Worm (Caenorhabditis elegans): Measurements from ENCODE around the gene F41G3.6.

F41G3.6 gene

DNA sequence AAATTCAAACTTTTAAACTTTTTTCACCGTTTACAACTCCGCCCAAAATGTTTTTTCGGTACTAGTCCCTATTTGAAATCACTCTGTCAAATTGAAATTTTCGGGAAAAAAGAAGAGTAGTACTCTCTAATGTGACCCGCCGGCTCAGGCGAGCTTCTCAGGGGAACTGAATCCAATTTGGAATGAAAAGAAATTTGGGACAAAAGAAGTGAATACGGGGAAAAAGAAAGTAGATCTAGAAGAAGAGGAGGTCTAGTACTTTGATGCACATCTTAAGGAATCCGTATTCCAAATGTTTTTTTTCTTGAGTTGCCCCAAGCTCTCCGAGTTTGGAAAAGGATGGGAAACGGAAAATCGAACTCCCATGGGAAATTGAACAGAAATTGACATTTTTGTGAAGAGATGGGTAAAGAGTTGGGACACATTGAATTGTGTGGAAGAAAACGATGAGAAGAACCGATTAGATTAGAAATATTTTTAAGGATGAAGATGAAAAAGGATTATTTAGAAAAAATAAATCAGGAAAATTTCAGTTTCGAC lies 36.1 kb upstream of the F41G3.6 start:
- TF ChIP-seq nhr-76 (tag; optimal IDR thresholded peaks at IDR 0.05) (no peak), ces-1 (GFP tag; optimal IDR thresholded peaks at IDR 0.05) (peak; percentile 82), lin-32 (GFP tag; optimal IDR thresholded peaks at IDR 0.05) (no peak), sem-2 (GFP tag; optimal IDR thresholded peaks at IDR 0.05) (no peak)

DNA sequence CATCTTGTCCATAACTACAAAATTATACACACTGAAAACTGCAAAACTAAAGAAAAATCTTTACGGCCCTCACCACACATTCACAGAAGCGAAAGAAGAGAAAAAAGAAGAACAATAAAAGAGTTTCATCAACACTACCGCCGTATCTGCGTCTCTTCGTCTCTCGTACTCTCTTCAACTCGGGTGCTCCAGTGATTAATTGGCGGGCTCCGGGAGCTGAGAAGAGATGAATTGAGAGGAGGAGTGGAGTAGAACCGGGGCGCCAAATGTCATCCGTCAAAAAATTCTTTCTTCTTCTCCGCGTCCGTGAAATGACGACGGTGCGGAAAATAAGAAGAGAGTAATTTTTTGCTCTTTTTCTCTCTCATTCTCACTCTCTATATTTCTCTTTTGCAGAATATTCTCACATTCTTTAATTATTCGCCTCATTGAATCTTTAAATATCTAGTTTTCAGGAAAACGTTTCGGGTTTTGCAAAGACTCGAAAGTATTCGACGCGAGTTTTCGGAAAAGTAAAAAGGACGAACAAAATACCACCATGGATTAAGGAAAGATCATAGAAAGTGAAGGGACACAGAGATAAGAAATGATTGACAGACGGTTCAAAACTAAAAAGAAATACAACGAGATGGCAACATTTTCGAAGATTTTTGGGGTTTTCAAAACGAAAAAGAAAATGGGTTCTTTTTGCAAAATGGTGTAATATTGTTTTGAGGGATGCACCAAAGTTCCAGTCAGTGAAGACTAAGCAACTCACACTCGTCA lies 35.0 kb upstream of the F41G3.6 start:
- TF ChIP-seq unc-120 (tag; optimal IDR thresholded peaks at IDR 0.05; ENCODE audit: poor library complexity, severe bottlenecking) = peak; percentile 34
- peak; percentile 49 for TF ChIP-seq ces-1 (GFP tag; optimal IDR thresholded peaks at IDR 0.05)
- peak; percentile 50 for TF ChIP-seq unc-62 (GFP tag; optimal IDR thresholded peaks at IDR 0.05)
- peak; percentile 61 for TF ChIP-seq hlh-1 (tag; optimal IDR thresholded peaks at IDR 0.05)
- no peak for TF ChIP-seq nhr-2 (tag; optimal IDR thresholded peaks at IDR 0.05)

DNA sequence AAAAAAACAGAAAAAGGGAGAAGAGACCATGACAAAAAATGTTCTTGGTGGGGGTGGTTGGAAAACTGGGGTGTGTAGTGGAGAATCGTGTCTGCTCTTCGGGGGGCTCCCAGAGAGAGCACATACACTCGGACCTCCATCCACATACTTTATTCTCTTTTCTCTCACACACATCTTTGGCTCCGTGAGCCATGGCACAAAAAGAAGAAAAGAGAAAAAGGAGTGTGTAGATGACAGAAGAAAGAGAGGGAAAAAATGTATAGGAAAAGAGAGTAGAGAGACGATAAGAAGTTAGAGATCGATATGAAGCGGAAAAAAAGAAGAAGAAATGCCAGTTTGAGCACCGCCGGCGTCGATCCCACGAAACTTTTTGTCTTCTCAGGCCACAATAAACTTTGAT lies 33.7 kb upstream of the F41G3.6 start:
- TF ChIP-seq mab-5 (tag; optimal IDR thresholded peaks at IDR 0.05) (no peak), sem-2 (GFP tag; optimal IDR thresholded peaks at IDR 0.05) (no peak), unc-62 (GFP tag; optimal IDR thresholded peaks at IDR 0.05) (peak; percentile 21), ces-1 (GFP tag; optimal IDR thresholded peaks at IDR 0.05) (no peak), cnd-1 (tag; optimal IDR thresholded peaks at IDR 0.05) (no peak), unc-120 (tag; optimal IDR thresholded peaks at IDR 0.05; ENCODE audit: poor library complexity, severe bottlenecking) (peak; percentile 90)

DNA sequence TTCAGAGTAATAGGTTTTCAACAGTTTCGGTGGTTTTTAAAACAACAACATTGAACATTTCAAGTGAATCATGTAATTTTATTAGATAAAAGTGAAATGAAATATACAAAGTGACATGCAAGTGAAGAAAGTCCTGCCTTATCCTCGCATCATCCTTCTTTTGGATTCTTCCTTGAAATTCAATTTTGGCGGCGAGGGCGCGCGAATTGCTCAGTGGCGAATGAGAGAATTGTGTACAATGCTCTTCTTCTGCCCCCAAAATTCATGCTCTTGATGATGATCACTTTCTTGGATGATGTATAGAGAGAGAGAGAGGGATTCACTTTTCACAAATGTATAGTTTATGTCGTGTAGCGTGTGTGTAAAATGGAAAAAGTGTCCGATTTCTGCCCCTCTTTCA lies 33.0 kb upstream of the F41G3.6 start:
- TF ChIP-seq drap-1 (GFP tag; optimal IDR thresholded peaks at IDR 0.05) (no peak), nhr-237 (tag; optimal IDR thresholded peaks at IDR 0.05) (no peak), ces-1 (GFP tag; optimal IDR thresholded peaks at IDR 0.05) (peak; percentile 96), elt-1 (tag; optimal IDR thresholded peaks at IDR 0.05; ENCODE audit: borderline replicate concordance, insufficient read depth) (no peak), mls-2 (tag; optimal IDR thresholded peaks at IDR 0.05) (no peak)

DNA sequence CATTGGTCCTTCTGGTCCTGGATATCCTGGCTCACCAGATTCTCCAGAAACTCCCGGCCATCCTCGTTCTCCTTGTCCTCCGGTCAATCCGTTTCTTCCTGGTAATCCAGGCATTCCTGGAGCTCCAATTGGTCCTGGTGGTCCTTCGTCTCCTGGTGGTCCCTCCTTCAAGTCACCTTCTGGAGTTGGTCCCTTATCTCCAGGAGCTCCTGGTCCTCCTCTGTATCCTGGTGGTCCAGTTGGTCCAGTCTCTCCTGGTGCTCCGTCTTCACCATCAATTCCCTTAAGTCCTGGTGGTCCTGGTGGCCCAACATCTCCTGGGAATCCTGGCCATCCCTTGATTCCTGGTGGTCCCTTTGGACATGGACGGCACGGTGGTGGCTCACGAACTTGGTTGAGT lies 32.1 kb upstream of the F41G3.6 start:
- TF ChIP-seq nhr-76 (tag; optimal IDR thresholded peaks at IDR 0.05) = no peak
- TF ChIP-seq lin-13 (tag; optimal IDR thresholded peaks at IDR 0.05) = no peak
- TF ChIP-seq ham-2 (GFP tag; optimal IDR thresholded peaks at IDR 0.05) = no peak
- no peak for TF ChIP-seq nhr-2 (tag; optimal IDR thresholded peaks at IDR 0.05)
- no peak for TF ChIP-seq elt-3 (tag; optimal IDR thresholded peaks at IDR 0.05)
- TF ChIP-seq elt-1 (tag; optimal IDR thresholded peaks at IDR 0.05; ENCODE audit: borderline replicate concordance, insufficient read depth) = no peak
- no peak for TF ChIP-seq mep-1 (tag; optimal IDR thresholded peaks at IDR 0.05)
- TF ChIP-seq ceh-39 (tag; optimal IDR thresholded peaks at IDR 0.05) = no peak
- no peak for TF ChIP-seq pha-4 (tag; optimal IDR thresholded peaks at IDR 0.05)
- TF ChIP-seq sem-2 (GFP tag; optimal IDR thresholded peaks at IDR 0.05) = no peak
- no peak for TF ChIP-seq unc-62 (GFP tag; optimal IDR thresholded peaks at IDR 0.05)
- no peak for TF ChIP-seq nhr-237 (tag; optimal IDR thresholded peaks at IDR 0.05)
- no peak for TF ChIP-seq mls-2 (tag; optimal IDR thresholded peaks at IDR 0.05)
- TF ChIP-seq ceh-83 (GFP tag; optimal IDR thresholded peaks at IDR 0.05) = no peak
- TF ChIP-seq ceh-43 (GFP tag; optimal IDR thresholded peaks at IDR 0.05) = no peak
- TF ChIP-seq hlh-1 (tag; optimal IDR thresholded peaks at IDR 0.05) = no peak
- TF ChIP-seq ztf-11 (tag; optimal IDR thresholded peaks at IDR 0.05) = no peak
- no peak for TF ChIP-seq snpc-4 (tag; optimal IDR thresholded peaks at IDR 0.05)
- no peak for TF ChIP-seq lsy-2 (tag; optimal IDR thresholded peaks at IDR 0.05)

DNA sequence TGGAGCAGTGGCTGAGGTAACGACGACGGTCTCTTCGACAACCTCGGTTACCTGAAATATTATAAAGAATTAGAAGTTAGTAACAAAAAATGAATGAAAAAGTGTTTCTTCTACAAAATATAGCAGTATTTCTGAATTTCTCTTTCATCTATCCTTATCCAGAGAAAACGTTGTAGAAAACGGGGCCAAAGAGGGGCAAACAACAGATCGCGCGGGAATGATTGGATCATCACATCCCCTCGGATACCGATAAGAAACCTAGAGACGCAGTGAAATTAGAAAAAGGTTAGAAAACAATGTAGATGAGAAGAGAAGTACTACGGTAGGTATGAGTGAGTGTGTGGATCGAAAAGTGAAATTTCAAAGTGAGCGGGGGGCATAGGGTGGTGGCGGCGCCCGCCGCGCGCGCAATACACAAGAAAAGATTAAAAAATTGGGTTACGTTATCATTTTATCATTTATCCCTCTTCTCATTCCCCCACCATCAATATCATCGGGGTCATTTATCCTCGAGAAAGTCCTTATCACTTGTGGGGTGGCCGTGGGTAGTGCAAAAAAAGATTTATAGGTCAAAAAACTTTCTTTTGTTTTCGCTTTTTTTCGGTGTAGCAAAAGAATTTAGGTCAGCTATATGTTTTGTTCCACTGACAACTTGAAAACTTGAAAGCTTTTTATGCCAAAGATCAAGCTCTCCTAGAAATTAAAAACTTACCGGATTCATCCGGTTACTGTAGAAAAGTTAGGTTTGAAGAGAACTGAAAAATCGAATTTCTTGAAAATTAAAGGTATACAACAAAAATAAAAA lies 30.3 kb upstream of the F41G3.6 start, which contains the start of the genes dpy-10 and T14B4.19:
Gene dpy-10 (minus strand): TSS at position 51 of the 805 bp plus-strand sequence.
Gene T14B4.19 (minus strand): TSS at position 755 of the 805 bp plus-strand sequence.
- TF ChIP-seq nhr-28 (tag; optimal IDR thresholded peaks at IDR 0.05) (no peak), ham-2 (GFP tag; optimal IDR thresholded peaks at IDR 0.05) (peak; percentile 39), mep-1 (tag; optimal IDR thresholded peaks at IDR 0.05) (no peak), blmp-1 (tag; optimal IDR thresholded peaks at IDR 0.05) (peak; percentile 82), elt-3 (tag; optimal IDR thresholded peaks at IDR 0.05) (peak; percentile 58), mls-2 (tag; optimal IDR thresholded peaks at IDR 0.05) (no peak), cnd-1 (tag; optimal IDR thresholded peaks at IDR 0.05) (no peak), flh-1 (GFP tag; optimal IDR thresholded peaks at IDR 0.05) (no peak), drap-1 (GFP tag; optimal IDR thresholded peaks at IDR 0.05) (no peak), ceh-43 (GFP tag; optimal IDR thresholded peaks at IDR 0.05) (no peak), elt-1 (tag; optimal IDR thresholded peaks at IDR 0.05; ENCODE audit: borderline replicate concordance, insufficient read depth) (peak; percentile 80), pha-4 (tag; optimal IDR thresholded peaks at IDR 0.05) (no peak), snpc-4 (tag; optimal IDR thresholded peaks at IDR 0.05) (no peak), ceh-83 (GFP tag; optimal IDR thresholded peaks at IDR 0.05) (no peak), ztf-11 (tag; optimal IDR thresholded peaks at IDR 0.05) (no peak), lin-32 (GFP tag; optimal IDR thresholded peaks at IDR 0.05) (no peak), nhr-76 (tag; optimal IDR thresholded peaks at IDR 0.05) (no peak), hlh-1 (tag; optimal IDR thresholded peaks at IDR 0.05) (no peak), ces-1 (GFP tag; optimal IDR thresholded peaks at IDR 0.05) (no peak), M03D4.4 (tag; optimal IDR thresholded peaks at IDR 0.05) (no peak)

All from whole organism, mixed stage, embryonic.